Worm (Caenorhabditis elegans): ENCODE data around the gene nphp-4.

ce11 chrV:11833319-11833718 is 10.2 kb downstream of the nphp-4 start, which contains the start of gene pho-8:
- TF ChIP-seq mep-1 (tag; optimal IDR thresholded peaks at IDR 0.05) (no peak), nhr-237 (tag; optimal IDR thresholded peaks at IDR 0.05) (no peak), unc-62 (GFP tag; optimal IDR thresholded peaks at IDR 0.05) (no peak), zip-8 (tag; optimal IDR thresholded peaks at IDR 0.05) (no peak), ces-1 (GFP tag; optimal IDR thresholded peaks at IDR 0.05) (no peak), blmp-1 (tag; optimal IDR thresholded peaks at IDR 0.05) (no peak)
